Worm (Caenorhabditis elegans): ENCODE data around the gene skr-5.

The skr-5 gene

ce11 chrV:17317786-17318185 lies 29.9 kb upstream of the skr-5 start, which contains the start of gene srz-58:
Gene srz-58 (plus strand): TSS chrV:17318147.
- TF ChIP-seq jun-1 (tag; optimal IDR thresholded peaks at IDR 0.05) (no peak), efl-1 (optimal IDR thresholded peaks at IDR 0.05) (no peak), efl-1 (GFP tag; optimal IDR thresholded peaks at IDR 0.05 in 1 of 2) (peak in 1 of 2 experiments; percentile 86), ets-5 (GFP tag; IDR thresholded peaks at IDR 0.05) (no peak), tlp-1 (tag; optimal IDR thresholded peaks at IDR 0.05) (no peak)

ce11 chrV:17322397-17322909 lies 25.2 kb upstream of the skr-5 start, which contains the start of gene F31E9.3:
Gene F31E9.3 (plus strand): TSS chrV:17322590.
- TF ChIP-seq efl-1 (optimal IDR thresholded peaks at IDR 0.05) = no peak
- TF ChIP-seq efl-1 (GFP tag; optimal IDR thresholded peaks at IDR 0.05 in 1 of 2) = peak in 1 of 2 experiments; percentile 55
- TF ChIP-seq dpl-1 (GFP tag; optimal IDR thresholded peaks at IDR 0.05) = no peak
- peak; percentile 2 for TF ChIP-seq elt-2 (tag; optimal IDR thresholded peaks at IDR 0.05)

ce11 chrV:17323876-17324275 lies 23.8 kb upstream of the skr-5 start:
- TF ChIP-seq C34B4.2 (tag; optimal IDR thresholded peaks at IDR 0.05) = no peak
- peak; percentile 47 for TF ChIP-seq ceh-8 (GFP tag; optimal IDR thresholded peaks at IDR 0.05)

- TF ChIP-seq vab-15 (tag; optimal IDR thresholded peaks at IDR 0.05) = no peak
- no peak for TF ChIP-seq ztf-4 (tag; optimal IDR thresholded peaks at IDR 0.05)
- TF ChIP-seq hlh-17 (GFP tag; optimal IDR thresholded peaks at IDR 0.05; ENCODE audit: borderline replicate concordance) = no peak
- TF ChIP-seq mef-2 (tag; optimal IDR thresholded peaks at IDR 0.05) = no peak
Observed at ce11 chrV:17327867-17328266, 19.8 kb upstream of the skr-5 start, which contains the start of gene sdz-16. Gene sdz-16 (minus strand): TSS chrV:17327967.

- no peak for TF ChIP-seq ets-5 (GFP tag; IDR thresholded peaks at IDR 0.05)
- TF ChIP-seq mef-2 (tag; optimal IDR thresholded peaks at IDR 0.05) = no peak
- no peak for TF ChIP-seq sptf-1 (tag; optimal IDR thresholded peaks at IDR 0.05)
- no peak for TF ChIP-seq tbx-2 (tag; optimal IDR thresholded peaks at IDR 0.05)
- no peak for TF ChIP-seq hlh-17 (GFP tag; optimal IDR thresholded peaks at IDR 0.05; ENCODE audit: borderline replicate concordance)
- no peak for TF ChIP-seq blmp-1 (tag; optimal IDR thresholded peaks at IDR 0.05)
- TF ChIP-seq mab-9 (GFP tag; IDR thresholded peaks at IDR 0.05) = no peak
- TF ChIP-seq lin-35 (GFP tag; optimal IDR thresholded peaks at IDR 0.05) = no peak
- TF ChIP-seq ces-1 (GFP tag; optimal IDR thresholded peaks at IDR 0.05) = no peak
- TF ChIP-seq xbp-1 (tag; optimal IDR thresholded peaks at IDR 0.05) = no peak
- TF ChIP-seq lin-13 (GFP tag; optimal IDR thresholded peaks at IDR 0.05) = no peak
Observed at ce11 chrV:17328497-17328896, 19.2 kb upstream of the skr-5 start, which contains the start of gene srg-44. Gene srg-44 (plus strand): TSS chrV:17328797.

ce11 chrV:17331340-17331739 lies 16.4 kb upstream of the skr-5 start, which contains the start of gene fbxa-185:
Gene fbxa-185 (plus strand): TSS chrV:17331640.
- TF ChIP-seq nhr-19 (GFP tag; conservative IDR thresholded peaks at IDR 0.05) = no peak
- TF ChIP-seq lsy-2 (tag; optimal IDR thresholded peaks at IDR 0.05) = no peak
- TF ChIP-seq pag-3 (tag; optimal IDR thresholded peaks at IDR 0.05; ENCODE audit: borderline replicate concordance, insufficient read depth) = no peak
- TF ChIP-seq nhr-76 (tag; optimal IDR thresholded peaks at IDR 0.05) = no peak
- TF ChIP-seq dpl-1 (GFP tag; optimal IDR thresholded peaks at IDR 0.05) = no peak
- no peak for TF ChIP-seq sup-37 (GFP tag; optimal IDR thresholded peaks at IDR 0.05)
- TF ChIP-seq lin-15B (tag; optimal IDR thresholded peaks at IDR 0.05) = no peak
- TF ChIP-seq skn-1 (tag; optimal IDR thresholded peaks at IDR 0.05) = no peak
- TF ChIP-seq aly-2 (tag; optimal IDR thresholded peaks at IDR 0.05) = no peak

ce11 chrV:17339349-17339748 lies 8.4 kb upstream of the skr-5 start:
- TF ChIP-seq nhr-28 (tag; optimal IDR thresholded peaks at IDR 0.05) (no peak), skn-1 (tag; optimal IDR thresholded peaks at IDR 0.05) (no peak), elt-2 (tag; optimal IDR thresholded peaks at IDR 0.05) (peak; percentile 56), nhr-47 (tag; optimal IDR thresholded peaks at IDR 0.05) (no peak)

All from whole organism, L1 larva.